Worm (Caenorhabditis elegans) whole organism, L4 larva: Measurements from ENCODE around the gene C05D12.3.

Experiments
- D1046.2 ChIP-seq: fragments of 200-800 bp; sonication (Bioruptor generic); IDR thresholded peaks from 2 replicates; pipeline ENCODE4 v1.3.6; 2022; ENCODE audit warnings: missing genetic modification characterization, missing compliant biosample characterization
- Y75B8A.6 ChIP-seq: fragments of 200-800 bp; sonication (Bioruptor generic); IDR thresholded peaks from 2 replicates; pipeline ENCODE4 v1.3.6; 2022; ENCODE audit warnings: missing genetic modification reagents, missing genetic modification characterization, missing compliant biosample characterization
- ZK546.5 ChIP-seq, 2 experiments: sonication (generic microtip); optimal IDR thresholded peaks; 2 replicates each; lab custom pipeline; 2017; ENCODE audit warnings: missing biosample characterization in 2 of 2, missing genetic modification characterization in 2 of 2
- aha-1 ChIP-seq: fragments of 150-350 bp; peaks from one replicate; lab custom pipeline; 2014; ENCODE audit warnings: missing biosample characterization, missing genetic modification characterization
- ama-1 ChIP-seq: fragments of 150-350 bp; optimal IDR thresholded peaks from 2 replicates; lab custom pipeline; 2014; ENCODE audit warnings: inconsistent platforms, mixed read lengths
- ceh-62 ChIP-seq: sonication (generic microtip); optimal IDR thresholded peaks from 2 replicates; lab custom pipeline; 2017; ENCODE audit warnings: missing biosample characterization, missing genetic modification characterization
- ces-1 ChIP-seq: fragments of 150-350 bp; sonication (generic microtip); optimal IDR thresholded peaks from 4 replicates; lab custom pipeline; 2014; ENCODE audit warnings: missing biosample characterization, missing genetic modification reagents, missing genetic modification characterization
- cey-2 ChIP-seq: sonication (generic microtip); optimal IDR thresholded peaks from 3 replicates; lab custom pipeline; 2017; ENCODE audit warnings: missing genetic modification characterization, mild to moderate bottlenecking, missing compliant biosample characterization, antibody characterized with exemption, borderline replicate concordance; ENCODE audit not compliant: insufficient read depth
- daf-8 ChIP-seq: fragments of 200-800 bp; sonication (Bioruptor generic); IDR thresholded peaks from 2 replicates; pipeline ENCODE4 v1.3.6; 2022; ENCODE audit warnings: missing genetic modification characterization, missing compliant biosample characterization
- egl-27 ChIP-seq: sonication (generic microtip); optimal IDR thresholded peaks from 3 replicates; lab custom pipeline; 2017; ENCODE audit warnings: missing biosample characterization, missing genetic modification reagents, missing genetic modification characterization
- fos-1 ChIP-seq: fragments of 150-350 bp; optimal IDR thresholded peaks from 2 replicates; lab custom pipeline; 2014; ENCODE audit warnings: missing biosample characterization, missing genetic modification characterization
- gei-8 ChIP-seq: fragments of 200-800 bp; sonication (Bioruptor generic); optimal IDR thresholded peaks from 2 replicates; lab custom pipeline; 2018; ENCODE audit warnings: mild to moderate bottlenecking, missing genetic modification characterization, missing compliant biosample characterization
- hlh-30 ChIP-seq: sonication (generic microtip); optimal IDR thresholded peaks from 2 replicates; lab custom pipeline; 2017; ENCODE audit warnings: antibody characterized with exemption, mild to moderate bottlenecking, missing genetic modification characterization, missing compliant biosample characterization; ENCODE audit not compliant: insufficient read depth
- lin-1 ChIP-seq: fragments of 200-800 bp; sonication (Bioruptor generic); IDR thresholded peaks from 2 replicates; pipeline ENCODE4 v1.3.6; 2022; ENCODE audit warnings: missing genetic modification reagents, missing genetic modification characterization, missing compliant biosample characterization
- lin-13 ChIP-seq: fragments of 150-350 bp; optimal IDR thresholded peaks from 2 replicates; lab custom pipeline; 2014; ENCODE audit warnings: missing biosample characterization, missing genetic modification reagents, missing genetic modification characterization
- lin-15B ChIP-seq: fragments of 150-350 bp; sonication (generic microtip); optimal IDR thresholded peaks from 3 replicates; lab custom pipeline; 2014; ENCODE audit warnings: missing biosample characterization, missing genetic modification characterization
- lsy-2 ChIP-seq, 2 experiments: fragments of 150-350 bp in 1 of 2; sonication (generic microtip) in 1 of 2; optimal IDR thresholded peaks; 2 replicates each; lab custom pipeline; 2014 to 2017; ENCODE audit warnings: missing biosample characterization in 2 of 2, missing genetic modification characterization in 2 of 2
- madf-9 ChIP-seq: fragments of 200-800 bp; sonication (Bioruptor generic); conservative IDR thresholded peaks from 2 replicates; pipeline ENCODE4 v1.3.6; 2022; ENCODE audit warnings: missing genetic modification reagents, missing genetic modification characterization, missing compliant biosample characterization
- mdl-1 ChIP-seq, 2 experiments: fragments of 150-350 bp in 1 of 2; sonication (generic microtip) in 1 of 2; optimal IDR thresholded peaks; 2 replicates each; lab custom pipeline; 2014 to 2017; ENCODE audit warnings: missing biosample characterization in 2 of 2, missing genetic modification characterization in 2 of 2
- mdt-29 ChIP-seq: fragments of 200-800 bp; sonication (Bioruptor generic); IDR thresholded peaks from 2 replicates; pipeline ENCODE4 v1.3.6; 2022; ENCODE audit warnings: missing genetic modification reagents, missing genetic modification characterization, missing compliant biosample characterization
- nhr-11 ChIP-seq: fragments of 150-350 bp; optimal IDR thresholded peaks from 2 replicates; lab custom pipeline; 2014; ENCODE audit warnings: missing biosample characterization, missing genetic modification characterization
- nhr-237 ChIP-seq: sonication (generic microtip); optimal IDR thresholded peaks from 2 replicates; lab custom pipeline; 2017; ENCODE audit warnings: missing biosample characterization, missing genetic modification characterization
- nhr-25 ChIP-seq: sonication (generic microtip); optimal IDR thresholded peaks from 2 replicates; lab custom pipeline; 2017; ENCODE audit warnings: missing genetic modification characterization, mild to moderate bottlenecking, missing compliant biosample characterization, antibody characterized with exemption, moderate library complexity, borderline replicate concordance; ENCODE audit not compliant: insufficient read depth
- nhr-76 ChIP-seq: fragments of 150-350 bp; optimal IDR thresholded peaks from 2 replicates; lab custom pipeline; 2014; ENCODE audit warnings: missing biosample characterization, missing genetic modification characterization
- pqm-1 ChIP-seq: sonication (generic microtip); optimal IDR thresholded peaks from 2 replicates; lab custom pipeline; 2017; ENCODE audit warnings: missing biosample characterization, missing genetic modification characterization
- rbr-2 ChIP-seq: sonication (generic microtip); optimal IDR thresholded peaks from 2 replicates; lab custom pipeline; 2016; ENCODE audit warnings: missing genotype, missing genetic modification characterization, missing compliant biosample characterization
- saeg-2 ChIP-seq: fragments of 200-800 bp; sonication (Bioruptor generic); IDR thresholded peaks from 2 replicates; pipeline ENCODE4 v1.3.6; 2022; ENCODE audit warnings: missing genetic modification reagents, missing genetic modification characterization, missing compliant biosample characterization
- sdz-12 ChIP-seq: fragments of 200-800 bp; sonication (Bioruptor generic); optimal IDR thresholded peaks from 2 replicates; lab custom pipeline; 2018; ENCODE audit warnings: mild to moderate bottlenecking, missing genetic modification characterization, missing compliant biosample characterization
- set-16 ChIP-seq: fragments of 200-800 bp; sonication (Bioruptor generic); IDR thresholded peaks from 2 replicates; pipeline ENCODE4 v1.3.6; 2022; ENCODE audit warnings: missing genetic modification reagents, missing genetic modification characterization, missing compliant biosample characterization
- tag-97 ChIP-seq: fragments of 200-800 bp; sonication (Bioruptor generic); IDR thresholded peaks from 2 replicates; pipeline ENCODE4 v1.3.6; 2022; ENCODE audit warnings: missing genetic modification characterization, missing compliant biosample characterization
- tra-1 ChIP-seq: fragments of 200-800 bp; sonication (Bioruptor generic); IDR thresholded peaks from 2 replicates; pipeline ENCODE4 v1.3.6; 2022; ENCODE audit warnings: missing genetic modification reagents, missing genetic modification characterization, missing compliant biosample characterization
- unc-62 ChIP-seq, 3 experiments: fragments of 150-350 bp in 1 of 3; sonication (generic microtip); optimal IDR thresholded peaks in 2 of 3; peaks in 1 of 3; 1 replicate in 1 of 3; 2 replicates in 2 of 3; lab custom pipeline; 2014 to 2017; ENCODE audit warnings: missing biosample characterization in 3 of 3, missing genetic modification characterization in 3 of 3, missing genetic modification reagents in 3 of 3, missing genotype in 1 of 3
- ztf-7 ChIP-seq: fragments of 150-350 bp; optimal IDR thresholded peaks from 2 replicates; lab custom pipeline; 2014; ENCODE audit warnings: missing biosample characterization, missing genetic modification characterization

C05D12.3 gene

DNA sequence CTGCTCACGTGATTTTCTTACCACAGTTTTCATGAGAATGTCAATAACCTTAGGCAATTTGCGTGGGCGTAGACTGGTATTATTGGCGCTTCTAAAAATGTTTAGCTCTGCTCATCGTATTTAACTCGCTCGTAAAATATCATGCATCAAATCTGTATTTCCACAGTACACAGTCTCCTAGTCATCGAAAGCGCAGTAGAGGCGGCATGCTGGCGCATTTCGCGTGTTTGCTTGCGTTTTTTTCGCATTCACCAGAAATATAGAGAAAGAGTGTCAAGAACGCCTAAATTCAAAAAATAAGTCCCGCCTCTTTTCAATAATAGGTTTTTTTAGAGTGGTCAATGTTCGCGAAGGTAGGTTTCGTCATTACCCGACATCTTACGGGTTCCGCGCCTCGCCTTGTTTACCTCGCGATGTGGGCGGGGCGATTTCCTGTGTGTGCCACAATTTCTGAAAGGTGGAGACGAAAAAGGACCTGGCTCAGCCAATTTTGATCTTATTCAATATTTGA lies 48.4 kb upstream of the C05D12.3 start (continued):
- TF ChIP-seq Y75B8A.6 (GFP tag; lab: Robert Waterston, UW) (peak; percentile 82; the same call in 1 of the 2 replicates), D1046.2 (GFP tag; lab: Robert Waterston, UW) (peak; percentile 73), rbr-2 (tag; lab: Kevin White, UChicago) (peak; percentile 41), hlh-30 (tag; lab: Kevin White, UChicago) (peak; percentile 36), ceh-62 (tag; lab: Kevin White, UChicago) (no peak), ama-1 (peak; percentile 98), sdz-12 (GFP tag; lab: Kevin White, UChicago) (no peak), lin-13 (GFP tag; lab: Kevin White, UChicago) (peak; percentile 51), lin-15B (tag; lab: Kevin White, UChicago) (peak; percentile 30), mdt-29 (GFP tag; lab: Robert Waterston, UW) (peak; percentile 88)
- TF ChIP-seq, all 104 proteins: peak for 55

DNA sequence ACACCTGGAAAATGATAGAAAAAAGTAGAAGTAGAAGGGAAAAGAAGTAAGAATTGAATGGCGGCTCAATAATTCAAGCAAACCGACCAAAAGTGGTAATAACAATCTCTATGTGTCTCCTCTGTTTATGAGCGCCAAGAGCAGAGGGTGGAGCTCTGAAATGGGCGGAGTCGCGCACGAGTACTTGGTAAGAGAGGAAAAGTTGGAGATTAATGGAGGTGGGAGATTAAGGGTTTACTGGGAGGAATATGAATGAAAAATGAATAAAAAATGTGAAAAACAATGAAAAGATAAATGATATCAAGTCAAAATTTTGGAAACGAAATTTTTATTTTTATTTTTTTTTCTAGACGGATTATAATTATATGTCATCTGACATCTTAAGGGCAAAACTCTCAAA lies 47.4 kb upstream of the C05D12.3 start:
- TF ChIP-seq tra-1 (GFP tag; lab: Robert Waterston, UW) (no peak), lin-15B (tag; lab: Kevin White, UChicago) (no peak), lsy-2 (tag; optimal IDR thresholded peaks at IDR 0.05; lab: Kevin White, UChicago) (no peak), lin-13 (GFP tag; lab: Kevin White, UChicago) (no peak), daf-8 (no peak)

DNA sequence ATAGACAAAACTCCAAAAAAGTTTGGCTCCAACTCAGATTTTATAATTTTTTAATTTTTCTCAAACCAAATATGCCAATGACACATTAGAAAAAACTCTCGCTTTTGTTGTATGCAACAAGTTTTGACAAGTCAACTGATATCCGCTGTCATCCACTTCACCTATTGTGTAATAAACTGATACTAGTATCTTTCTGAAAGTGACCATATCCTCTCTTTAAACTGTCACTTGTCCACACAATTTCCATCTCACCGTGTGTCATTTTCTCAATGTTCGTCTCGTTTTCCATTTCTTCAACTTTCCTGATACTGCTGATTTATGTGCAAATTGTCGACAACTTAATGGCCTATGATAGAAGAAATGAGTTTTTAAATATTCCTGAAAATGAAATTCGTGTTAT lies 42.0 kb upstream of the C05D12.3 start, which contains the start of the genes C33B4.5 and C33B4.4:
Gene C33B4.5 (plus strand): TSS at position 270 of the 400 bp plus-strand sequence.
Gene C33B4.4 (minus strand): TSS at position 385 of the 400 bp plus-strand sequence.
- TF ChIP-seq ZK546.5 (tag; optimal IDR thresholded peaks at IDR 0.05; lab: Kevin White, UChicago) (no peak), lin-1 (GFP tag; lab: Robert Waterston, UW) (no peak), unc-62 (GFP tag; optimal IDR thresholded peaks at IDR 0.05 in 1 of 2; lab: Kevin White, UChicago) (peak in 1 of 2 experiments; percentile 91), unc-62 (tag; optimal IDR thresholded peaks at IDR 0.05; lab: Kevin White, UChicago) (no peak), cey-2 (no peak), aha-1 (tag; lab: Kevin White, UChicago) (peak; percentile 44), nhr-25 (no peak), ztf-7 (no peak), fos-1 (no peak), egl-27 (no peak), mdl-1 (tag; optimal IDR thresholded peaks at IDR 0.05; lab: Kevin White, UChicago) (no peak), nhr-11 (tag; lab: Kevin White, UChicago) (no peak)

DNA sequence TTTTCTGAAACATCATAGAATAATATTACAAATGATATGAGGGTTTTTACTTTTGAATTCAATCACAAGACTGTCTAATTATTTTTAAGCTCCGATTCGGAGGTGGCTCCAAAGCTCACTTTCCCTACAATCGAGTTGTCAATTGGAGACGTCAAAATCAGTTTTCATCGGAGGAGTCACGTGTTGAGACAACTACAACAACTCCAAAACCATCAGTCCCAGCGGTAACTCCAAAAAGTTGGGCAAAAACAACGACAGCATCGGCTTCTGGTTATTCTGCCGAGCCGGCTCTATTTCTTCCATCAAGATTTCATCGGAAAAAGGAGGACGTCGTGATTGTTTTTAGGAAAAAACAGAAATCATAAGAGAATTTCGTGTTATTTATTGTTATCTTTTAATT lies 41.0 kb upstream of the C05D12.3 start:
- TF ChIP-seq gei-8 (no peak), ces-1 (GFP tag; lab: Kevin White, UChicago) (no peak), hlh-30 (tag; lab: Kevin White, UChicago) (no peak), unc-62 (GFP tag; optimal IDR thresholded peaks at IDR 0.05 in 1 of 2; lab: Kevin White, UChicago) (peak in 1 of 2 experiments; percentile 60), unc-62 (tag; optimal IDR thresholded peaks at IDR 0.05; lab: Kevin White, UChicago) (no peak)

DNA sequence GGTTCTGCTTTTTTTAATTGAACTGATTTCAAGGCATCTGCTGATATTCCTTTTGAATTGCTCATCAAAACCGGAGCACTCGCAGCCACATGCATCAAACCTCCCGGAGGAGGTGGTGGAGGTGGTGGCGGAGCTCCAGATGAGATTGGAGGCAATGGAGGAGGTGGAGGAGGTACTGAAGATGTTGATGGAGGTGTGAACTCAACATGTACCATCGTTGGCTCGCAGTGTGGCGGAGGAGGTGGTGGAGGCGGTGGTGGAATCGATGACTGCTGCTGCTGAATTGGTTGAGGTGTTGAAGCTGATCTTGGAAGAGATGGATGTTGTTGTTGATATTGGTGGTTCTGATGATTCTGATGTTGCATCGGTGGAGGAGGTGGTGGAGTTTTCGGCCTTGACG lies 38.1 kb upstream of the C05D12.3 start:
- TF ChIP-seq nhr-76 (no peak), saeg-2 (GFP tag; lab: Robert Waterston, UW) (no peak), set-16 (GFP tag; lab: Robert Waterston, UW) (peak; percentile 72)

DNA sequence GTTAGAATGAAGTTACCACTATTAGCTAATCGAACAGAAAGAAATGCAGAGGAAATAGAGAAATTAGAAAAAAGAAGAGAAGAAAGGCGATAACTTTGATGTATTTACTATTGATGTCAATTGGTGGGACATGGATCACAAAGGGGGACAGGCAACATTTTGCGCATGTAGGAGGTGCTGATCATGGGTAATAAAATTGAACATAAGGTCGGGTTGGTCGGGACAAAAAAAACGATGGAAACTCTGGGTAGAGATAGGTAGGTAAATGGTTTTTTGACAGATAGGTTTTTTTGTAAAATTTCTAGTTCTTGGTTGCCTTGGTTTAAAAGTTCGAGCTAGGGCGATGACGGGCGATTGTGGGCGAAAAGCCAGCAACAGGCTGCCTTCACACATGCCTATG lies 34.2 kb upstream of the C05D12.3 start, which contains the start of gene shn-1:
Gene shn-1 (minus strand): TSS at position 101 of the 400 bp plus-strand sequence.
- TF ChIP-seq nhr-237 (tag; lab: Kevin White, UChicago) (no peak), pqm-1 (tag; lab: Kevin White, UChicago) (no peak), tag-97 (GFP tag; lab: Robert Waterston, UW) (no peak), madf-9 (no peak)
